Worm (Caenorhabditis elegans): ENCODE results near the gene M163.9.

The M163.9 gene

ce11 chrX:14460412-14460811 is 9.0 kb upstream of the M163.9 start, which contains the start of gene Y66C5A.2:
Y66C5A.2 (plus strand) TSS chrX:14460712.
- TF ChIP-seq W03F9.2 (tag; optimal IDR thresholded peaks at IDR 0.05) (no peak), him-1 (tag; optimal IDR thresholded peaks at IDR 0.05) (no peak), dao-5 (tag; optimal IDR thresholded peaks at IDR 0.05) (no peak)

- TF ChIP-seq W03F9.2 (tag; optimal IDR thresholded peaks at IDR 0.05) (no peak), dao-5 (tag; optimal IDR thresholded peaks at IDR 0.05) (no peak), him-1 (tag; optimal IDR thresholded peaks at IDR 0.05) (no peak)
Observed at ce11 chrX:14464513-14464912, 4.9 kb upstream of the M163.9 start, which contains the start of gene M163.7. M163.7 (plus strand) TSS chrX:14464813.

- no peak for TF ChIP-seq dao-5 (tag; optimal IDR thresholded peaks at IDR 0.05)
- TF ChIP-seq W03F9.2 (tag; optimal IDR thresholded peaks at IDR 0.05), result no peak
- no peak for TF ChIP-seq him-1 (tag; optimal IDR thresholded peaks at IDR 0.05)
Observed at ce11 chrX:14465593-14465992, 3.8 kb upstream of the M163.9 start, which contains the start of gene M163.22. M163.22 (plus strand) TSS chrX:14465893.

- TF ChIP-seq W03F9.2 (tag; optimal IDR thresholded peaks at IDR 0.05), result no peak
- TF ChIP-seq dao-5 (tag; optimal IDR thresholded peaks at IDR 0.05), result no peak
- TF ChIP-seq him-1 (tag; optimal IDR thresholded peaks at IDR 0.05), result no peak
Observed at ce11 chrX:14466532-14466931, 2.9 kb upstream of the M163.9 start, which contains the start of gene M163.21. M163.21 (plus strand) TSS chrX:14466832.

- no peak for TF ChIP-seq dao-5 (tag; optimal IDR thresholded peaks at IDR 0.05)
- no peak for TF ChIP-seq W03F9.2 (tag; optimal IDR thresholded peaks at IDR 0.05)
- TF ChIP-seq him-1 (tag; optimal IDR thresholded peaks at IDR 0.05), result no peak
Observed at ce11 chrX:14470687-14471086, 1.3 kb downstream of the M163.9 start, which contains the start of gene M163.10. M163.10 (plus strand) TSS chrX:14470987.

- TF ChIP-seq W03F9.2 (tag; optimal IDR thresholded peaks at IDR 0.05) (no peak), dao-5 (tag; optimal IDR thresholded peaks at IDR 0.05) (no peak), him-1 (tag; optimal IDR thresholded peaks at IDR 0.05) (no peak)
Observed at ce11 chrX:14473740-14474139, 4.4 kb downstream of the M163.9 start, which contains the start of gene M163.5. M163.5 (plus strand) TSS chrX:14474040.

ce11 chrX:14476625-14477257 is 7.4 kb downstream of the M163.9 start:
- TF ChIP-seq dao-5 (tag; optimal IDR thresholded peaks at IDR 0.05) (peak; percentile 4), W03F9.2 (tag; optimal IDR thresholded peaks at IDR 0.05) (peak; percentile 20), him-1 (tag; optimal IDR thresholded peaks at IDR 0.05) (no peak)

- TF ChIP-seq W03F9.2 (tag; optimal IDR thresholded peaks at IDR 0.05), result no peak
- TF ChIP-seq him-1 (tag; optimal IDR thresholded peaks at IDR 0.05), result no peak
- no peak for TF ChIP-seq dao-5 (tag; optimal IDR thresholded peaks at IDR 0.05)
Observed at ce11 chrX:14477338-14477737, 8.0 kb downstream of the M163.9 start.

- TF ChIP-seq W03F9.2 (tag; optimal IDR thresholded peaks at IDR 0.05), result no peak
Observed at ce11 chrX:14478193-14478592, 8.8 kb downstream of the M163.9 start.

ce11 chrX:14478743-14479428 is 9.5 kb downstream of the M163.9 start, which contains the start of gene M163.11:
M163.11 (plus strand) TSS chrX:14479378.
- TF ChIP-seq W03F9.2 (tag; optimal IDR thresholded peaks at IDR 0.05), result no peak
- TF ChIP-seq dao-5 (tag; optimal IDR thresholded peaks at IDR 0.05), result peak; percentile 48

- TF ChIP-seq him-1 (tag; optimal IDR thresholded peaks at IDR 0.05) (peak; percentile 4), W03F9.2 (tag; optimal IDR thresholded peaks at IDR 0.05) (peak; percentile 41), dao-5 (tag; optimal IDR thresholded peaks at IDR 0.05) (no peak)
Observed at ce11 chrX:14480248-14480647, 10.9 kb downstream of the M163.9 start, which contains the start of gene gfi-3. gfi-3 (plus strand) TSS chrX:14480572.

ce11 chrX:14481637-14482036 is 12.3 kb downstream of the M163.9 start:
- TF ChIP-seq him-1 (tag; optimal IDR thresholded peaks at IDR 0.05) (no peak), dao-5 (tag; optimal IDR thresholded peaks at IDR 0.05) (no peak), W03F9.2 (tag; optimal IDR thresholded peaks at IDR 0.05) (no peak)

- TF ChIP-seq dao-5 (tag; optimal IDR thresholded peaks at IDR 0.05), result no peak
- TF ChIP-seq him-1 (tag; optimal IDR thresholded peaks at IDR 0.05), result no peak
- TF ChIP-seq W03F9.2 (tag; optimal IDR thresholded peaks at IDR 0.05), result no peak
Observed at ce11 chrX:14484827-14485226, 15.4 kb downstream of the M163.9 start, which contains the start of gene M163.8. M163.8 (plus strand) TSS chrX:14485127.

ce11 chrX:14486503-14486902 is 17.1 kb downstream of the M163.9 start:
- TF ChIP-seq W03F9.2 (tag; optimal IDR thresholded peaks at IDR 0.05) (no peak), him-1 (tag; optimal IDR thresholded peaks at IDR 0.05) (no peak), dao-5 (tag; optimal IDR thresholded peaks at IDR 0.05) (no peak)
